Worm (Caenorhabditis elegans) whole organism, L3 larva: ENCODE data around the gene srg-46.

ENCODE experiments used
- ceh-16 ChIP-seq: sonication (generic microtip); optimal IDR thresholded peaks from 2 replicates; lab custom pipeline; 2017; ENCODE audit warnings: missing biosample characterization, missing genetic modification characterization
- nhr-76 ChIP-seq: fragments of 150-350 bp; sonication (generic microtip); optimal IDR thresholded peaks from 5 replicates; lab custom pipeline; 2014; ENCODE audit warnings: missing biosample characterization, missing genetic modification characterization
- nhr-77 ChIP-seq: fragments of 150-350 bp; optimal IDR thresholded peaks from 2 replicates; lab custom pipeline; 2014; ENCODE audit warnings: missing biosample characterization, missing genetic modification characterization
- pha-4 ChIP-seq: fragments of 150-350 bp; optimal IDR thresholded peaks from 2 replicates; lab custom pipeline; 2014; ENCODE audit warnings: missing biosample characterization, missing genetic modification reagents, missing genetic modification characterization
- snpc-4 ChIP-seq: fragments of 150-350 bp; optimal IDR thresholded peaks from 2 replicates; lab custom pipeline; 2014; ENCODE audit warnings: missing biosample characterization, missing genetic modification characterization
- tbx-2 ChIP-seq: sonication (generic microtip); optimal IDR thresholded peaks from 2 replicates; lab custom pipeline; 2016; ENCODE audit warnings: mild to moderate bottlenecking, missing genetic modification characterization, missing compliant biosample characterization
- unc-62 ChIP-seq: fragments of 150-350 bp; sonication (generic microtip); optimal IDR thresholded peaks from 4 replicates; lab custom pipeline; 2014; ENCODE audit warnings: missing biosample characterization, missing genetic modification reagents, missing genetic modification characterization
- zag-1 ChIP-seq: fragments of 150-350 bp; optimal IDR thresholded peaks from 2 replicates; lab custom pipeline; 2014; ENCODE audit warnings: missing biosample characterization, missing genetic modification characterization

DNA sequence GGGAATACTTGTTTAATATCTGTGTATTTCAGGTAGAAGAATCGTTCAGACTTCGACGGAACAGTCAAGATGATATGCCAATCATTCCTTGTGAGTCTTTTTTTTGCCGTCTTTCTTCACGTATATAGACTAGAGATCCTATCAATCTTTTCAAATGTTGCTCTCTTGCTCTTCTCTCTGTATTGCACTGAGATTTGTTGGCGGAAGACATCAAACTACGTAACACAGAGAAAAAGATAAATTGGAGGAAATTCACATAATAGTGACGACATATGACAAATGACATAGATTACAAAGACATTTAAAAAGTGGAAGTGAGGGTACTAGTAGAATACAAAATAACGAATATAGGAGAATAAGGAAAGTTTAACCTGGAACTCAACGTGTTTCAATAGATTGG is 11.7 kb upstream of the srg-46 start:
- TF ChIP-seq tbx-2 (no peak), snpc-4 (tag; lab: Kevin White, UChicago) (no peak), nhr-76 (tag; lab: Kevin White, UChicago) (no peak), ceh-16 (tag; lab: Kevin White, UChicago) (no peak), nhr-77 (no peak), unc-62 (peak; percentile 87), zag-1 (tag; lab: Kevin White, UChicago) (no peak), pha-4 (no peak)
